Worm (Caenorhabditis elegans) whole organism, mixed stage, embryonic: ENCODE results near the gene F58G1.2.

Experiments
- M03D4.4 ChIP-seq: sonication (generic microtip); optimal IDR thresholded peaks from 2 replicates; lab custom pipeline; 2017; ENCODE audit warnings: mild to moderate bottlenecking, missing genetic modification characterization, missing compliant biosample characterization
- bed-3 ChIP-seq: fragments of 200-800 bp; sonication (Bioruptor generic); optimal IDR thresholded peaks from 3 replicates; lab custom pipeline; 2018; ENCODE audit warnings: mild to moderate bottlenecking, missing genetic modification characterization, moderate library complexity, missing compliant biosample characterization
- ceh-39 ChIP-seq: fragments of 150-350 bp; optimal IDR thresholded peaks from 2 replicates; lab custom pipeline; 2014; ENCODE audit warnings: missing biosample characterization, missing genetic modification characterization
- ceh-83 ChIP-seq: fragments of 200-800 bp; sonication (Bioruptor generic); optimal IDR thresholded peaks from 2 replicates; lab custom pipeline; 2018; ENCODE audit warnings: mild to moderate bottlenecking, missing genetic modification characterization, missing compliant biosample characterization
- ces-1 ChIP-seq: fragments of 150-350 bp; optimal IDR thresholded peaks from 2 replicates; lab custom pipeline; 2014; ENCODE audit warnings: missing biosample characterization, missing genetic modification reagents, missing genetic modification characterization
- drap-1 ChIP-seq: fragments of 200-800 bp; sonication (Bioruptor generic); optimal IDR thresholded peaks from 3 replicates; lab custom pipeline; 2018; ENCODE audit warnings: mild to moderate bottlenecking, missing genetic modification characterization, missing compliant biosample characterization
- elt-1 ChIP-seq: sonication (generic microtip); optimal IDR thresholded peaks from 2 replicates; lab custom pipeline; 2017; ENCODE audit warnings: missing genetic modification characterization, mild to moderate bottlenecking, missing compliant biosample characterization, antibody characterized with exemption, moderate library complexity, borderline replicate concordance; ENCODE audit not compliant: insufficient read depth
- elt-3 ChIP-seq: fragments of 150-350 bp; optimal IDR thresholded peaks from 2 replicates; lab custom pipeline; 2014; ENCODE audit warnings: missing biosample characterization, missing genetic modification characterization
- ham-2 ChIP-seq: fragments of 200-800 bp; sonication (Bioruptor generic); optimal IDR thresholded peaks from 2 replicates; lab custom pipeline; 2018; ENCODE audit warnings: mild to moderate bottlenecking, missing genetic modification characterization, missing compliant biosample characterization
- lin-32 ChIP-seq: fragments of 200-800 bp; sonication (Bioruptor generic); optimal IDR thresholded peaks from 2 replicates; lab custom pipeline; 2018; ENCODE audit warnings: mild to moderate bottlenecking, missing genetic modification characterization, missing compliant biosample characterization
- lsy-2 ChIP-seq: fragments of 150-350 bp; optimal IDR thresholded peaks from 2 replicates; lab custom pipeline; 2014; ENCODE audit warnings: missing biosample characterization, missing genetic modification characterization
- mab-5 ChIP-seq: fragments of 150-350 bp; optimal IDR thresholded peaks from 2 replicates; lab custom pipeline; 2014; ENCODE audit warnings: missing biosample characterization, missing genetic modification characterization
- mep-1 ChIP-seq: fragments of 150-350 bp; optimal IDR thresholded peaks from 2 replicates; lab custom pipeline; 2017; ENCODE audit warnings: missing biosample characterization, missing genetic modification reagents, missing genetic modification characterization, inconsistent platforms
- nhr-2 ChIP-seq: fragments of 150-350 bp; optimal IDR thresholded peaks from 2 replicates; lab custom pipeline; 2014; ENCODE audit warnings: missing biosample characterization, missing genetic modification characterization
- nhr-237 ChIP-seq: fragments of 150-350 bp; optimal IDR thresholded peaks from 2 replicates; lab custom pipeline; 2014; ENCODE audit warnings: missing biosample characterization, missing genetic modification characterization
- nhr-28 ChIP-seq: fragments of 150-350 bp; optimal IDR thresholded peaks from 2 replicates; lab custom pipeline; 2014; ENCODE audit warnings: missing biosample characterization, missing genetic modification characterization
- nhr-76 ChIP-seq: sonication (generic microtip); optimal IDR thresholded peaks from 2 replicates; lab custom pipeline; 2017; ENCODE audit warnings: missing biosample characterization, missing genetic modification characterization
- pha-4 ChIP-seq: fragments of 150-350 bp; optimal IDR thresholded peaks from 2 replicates; lab custom pipeline; 2018; ENCODE audit warnings: missing biosample characterization, missing genetic modification reagents, missing genetic modification characterization
- snpc-4 ChIP-seq: fragments of 150-350 bp; optimal IDR thresholded peaks from 2 replicates; lab custom pipeline; 2014; ENCODE audit warnings: missing biosample characterization, missing genetic modification characterization
- sptf-1 ChIP-seq: sonication (generic microtip); optimal IDR thresholded peaks from 2 replicates; lab custom pipeline; 2017; ENCODE audit warnings: mild to moderate bottlenecking, missing genetic modification characterization, moderate library complexity, missing compliant biosample characterization
- tbx-8 ChIP-seq: fragments of 200-800 bp; sonication (Bioruptor generic); optimal IDR thresholded peaks from 2 replicates; lab custom pipeline; 2018; ENCODE audit warnings: mild to moderate bottlenecking, missing genetic modification characterization, moderate library complexity, missing compliant biosample characterization
- unc-120 ChIP-seq: sonication (generic microtip); optimal IDR thresholded peaks from 2 replicates; lab custom pipeline; 2017; ENCODE audit warnings: missing genetic modification characterization, missing compliant biosample characterization; ENCODE audit not compliant: poor library complexity, severe bottlenecking
- unc-39 ChIP-seq: fragments of 150-350 bp; optimal IDR thresholded peaks from 2 replicates; lab custom pipeline; 2014; ENCODE audit warnings: missing biosample characterization, missing genetic modification characterization
- unc-62 ChIP-seq: fragments of 150-350 bp; optimal IDR thresholded peaks from 2 replicates; lab custom pipeline; 2014; ENCODE audit warnings: missing biosample characterization, missing genetic modification reagents, missing genetic modification characterization
- zip-8 ChIP-seq: fragments of 150-350 bp; optimal IDR thresholded peaks from 2 replicates; lab custom pipeline; 2014; ENCODE audit warnings: missing biosample characterization, missing genetic modification characterization
- ztf-11 ChIP-seq: fragments of 150-350 bp; optimal IDR thresholded peaks from 2 replicates; lab custom pipeline; 2014; ENCODE audit warnings: missing biosample characterization, missing genetic modification characterization

F58G1.2 gene

ce11 chrII:12944587-12945126 is 25.8 kb upstream of the F58G1.2 start (continued):
- TF ChIP-seq elt-1 (tag; lab: Kevin White, UChicago) (no peak), lsy-2 (tag; lab: Kevin White, UChicago) (peak; percentile 48)

ce11 chrII:12942496-12942895 is 23.7 kb upstream of the F58G1.2 start:
- peak; percentile 96 for TF ChIP-seq elt-3 (tag; lab: Kevin White, UChicago)
- TF ChIP-seq ztf-11 (tag; lab: Kevin White, UChicago): no peak
- TF ChIP-seq, all 35 proteins: peak for 1

- TF ChIP-seq unc-39 (tag; lab: Kevin White, UChicago) (no peak), tbx-8 (no peak), drap-1 (GFP tag; lab: Kevin White, UChicago) (no peak)
Measured at ce11 chrII:12939801-12940200, 21.0 kb upstream of the F58G1.2 start, which contains the start of gene arrd-10. arrd-10 (plus strand) TSS chrII:12940101.

ce11 chrII:12939161-12939560 is 20.4 kb upstream of the F58G1.2 start:
- no peak for TF ChIP-seq ztf-11 (tag; lab: Kevin White, UChicago)
- TF ChIP-seq ces-1 (GFP tag; lab: Kevin White, UChicago): peak; percentile 61

- TF ChIP-seq mep-1 (tag; lab: Kevin White, UChicago): no peak
- TF ChIP-seq nhr-2: no peak
- no peak for TF ChIP-seq ces-1 (GFP tag; lab: Kevin White, UChicago)
- no peak for TF ChIP-seq elt-1 (tag; lab: Kevin White, UChicago)
- TF ChIP-seq unc-62 (GFP tag; lab: Kevin White, UChicago): no peak
- no peak for TF ChIP-seq bed-3 (GFP tag; lab: Kevin White, UChicago)
- TF ChIP-seq ham-2 (GFP tag; lab: Kevin White, UChicago): no peak
- TF ChIP-seq lin-32 (GFP tag; lab: Kevin White, UChicago): no peak
Measured at ce11 chrII:12935259-12935658, 16.4 kb upstream of the F58G1.2 start, which contains the start of gene lips-9. lips-9 (minus strand) TSS chrII:12935359.

ce11 chrII:12931456-12931923 is 12.7 kb upstream of the F58G1.2 start, which contains the start of gene dct-18:
dct-18 (plus strand) TSS chrII:12931873.
- TF ChIP-seq mab-5 (tag; lab: Kevin White, UChicago) (no peak), nhr-237 (tag; lab: Kevin White, UChicago) (no peak), unc-39 (tag; lab: Kevin White, UChicago) (no peak), unc-62 (GFP tag; lab: Kevin White, UChicago) (no peak), elt-3 (tag; lab: Kevin White, UChicago) (no peak), mep-1 (tag; lab: Kevin White, UChicago) (no peak), unc-120 (tag; lab: Kevin White, UChicago) (no peak), ceh-39 (no peak), snpc-4 (no peak), pha-4 (tag; lab: Kevin White, UChicago) (no peak), ham-2 (GFP tag; lab: Kevin White, UChicago) (no peak), ces-1 (GFP tag; lab: Kevin White, UChicago) (no peak), bed-3 (GFP tag; lab: Kevin White, UChicago) (no peak), nhr-76 (tag; lab: Kevin White, UChicago) (no peak), nhr-28 (tag; lab: Kevin White, UChicago) (no peak)
- TF ChIP-seq, all 35 proteins: peak for 0

ce11 chrII:12930138-12930537 is 11.3 kb upstream of the F58G1.2 start:
- TF ChIP-seq zip-8 (tag; lab: Kevin White, UChicago) (no peak), nhr-76 (tag; lab: Kevin White, UChicago) (no peak), lin-32 (GFP tag; lab: Kevin White, UChicago) (no peak), ceh-39 (no peak), M03D4.4 (no peak), ztf-11 (tag; lab: Kevin White, UChicago) (no peak), mep-1 (tag; lab: Kevin White, UChicago) (no peak), drap-1 (GFP tag; lab: Kevin White, UChicago) (no peak), sptf-1 (tag; lab: Kevin White, UChicago) (no peak), ceh-83 (GFP tag; lab: Kevin White, UChicago) (no peak)
